Fruit fly (Drosophila melanogaster): ENCODE results near the gene CG9541.

The CG9541 gene

dm6 chr2L:8997285-8997684 is 22.1 kb upstream of the CG9541 start, which contains the start of the genes alien and CG18661 (continued):
- TF ChIP-seq CG4404 (GFP tag; IDR thresholded peaks at IDR 0.05) (peak; percentile 87), gem (tag; optimal IDR thresholded peaks at IDR 0.05) (peak; percentile 83), Elba2 (GFP tag; optimal IDR thresholded peaks at IDR 0.05) (peak; percentile 41), CG11695 (GFP tag; IDR thresholded peaks at IDR 0.05) (peak; percentile 89), CG3726 (GFP tag; IDR thresholded peaks at IDR 0.05) (peak; percentile 95; the same call in 1 of the 3 replicates), CG18262 (tag; optimal IDR thresholded peaks at IDR 0.05) (no peak), trem (tag; optimal IDR thresholded peaks at IDR 0.05) (peak; percentile 73), ro (GFP tag; IDR thresholded peaks at IDR 0.05) (peak; percentile 65), bcd (GFP tag; optimal IDR thresholded peaks at IDR 0.05) (peak; percentile 75), CG9727 (GFP tag; optimal IDR thresholded peaks at IDR 0.05) (peak; percentile 58), Fer2 (tag; optimal IDR thresholded peaks at IDR 0.05) (peak; percentile 43), sug (tag; optimal IDR thresholded peaks at IDR 0.05) (peak; percentile 88), CG32767 (GFP tag; IDR thresholded peaks at IDR 0.05) (peak; percentile 82), CG8359 (GFP tag; optimal IDR thresholded peaks at IDR 0.05; ENCODE audit: borderline replicate concordance) (no peak), NFAT (GFP tag; IDR thresholded peaks at IDR 0.05) (peak; percentile 92), CG2889 (GFP tag; IDR thresholded peaks at IDR 0.05) (peak; percentile 81), cas (GFP tag; IDR thresholded peaks at IDR 0.05) (peak; percentile 96), CG6683 (GFP tag; optimal IDR thresholded peaks at IDR 0.05) (no peak), GATAe (GFP tag; conservative IDR thresholded peaks at IDR 0.05) (peak; percentile 55; the same call in 1 of the 2 replicates), luna (GFP tag; optimal IDR thresholded peaks at IDR 0.05) (peak; percentile 94), Sin3A (optimal IDR thresholded peaks at IDR 0.05) (peak; percentile 52), ind (GFP tag; optimal IDR thresholded peaks at IDR 0.05) (peak; percentile 79), CG10431 (GFP tag; optimal IDR thresholded peaks at IDR 0.05) (no peak), Antp (GFP tag; optimal IDR thresholded peaks at IDR 0.05) (peak; percentile 94), Dbx (GFP tag; IDR thresholded peaks at IDR 0.05) (peak; percentile 98), Aef1 (GFP tag; IDR thresholded peaks at IDR 0.05) (peak; percentile 98), sd (tag; optimal IDR thresholded peaks at IDR 0.05) (peak; percentile 70), Atf-2 (GFP tag; optimal IDR thresholded peaks at IDR 0.05) (peak; percentile 95), CTCF (GFP tag; optimal IDR thresholded peaks at IDR 0.05) (peak; percentile 44), CG3065 (GFP tag; optimal IDR thresholded peaks at IDR 0.05) (no peak), cg (GFP tag; optimal IDR thresholded peaks at IDR 0.05) (no peak), en (GFP tag; optimal IDR thresholded peaks at IDR 0.05) (peak; percentile 47), toy (GFP tag; IDR thresholded peaks at IDR 0.05) (peak; percentile 51; the same call in 1 of the 2 replicates), Hand (GFP tag; optimal IDR thresholded peaks at IDR 0.05) (no peak), mld (GFP tag; IDR thresholded peaks at IDR 0.05; ENCODE audit: partially characterized antibody) (no peak), danr (GFP tag; IDR thresholded peaks at IDR 0.05) (peak; percentile 91), gsb (GFP tag; IDR thresholded peaks at IDR 0.05) (peak; percentile 41; the same call in 1 of the 2 replicates), lola (GFP tag; optimal IDR thresholded peaks at IDR 0.05) (peak in 1 of 3 experiments; percentile 87), MESR4 (GFP tag; optimal IDR thresholded peaks at IDR 0.05) (peak; percentile 21), row (GFP tag; IDR thresholded peaks at IDR 0.05) (peak; percentile 97), kni (GFP tag; optimal IDR thresholded peaks at IDR 0.05) (no peak), HLHmδ (GFP tag; optimal IDR thresholded peaks at IDR 0.05) (no peak), run (tag; optimal IDR thresholded peaks at IDR 0.05) (peak; percentile 54), CG12071 (GFP tag; optimal IDR thresholded peaks at IDR 0.05) (no peak), Ptx1 (GFP tag; IDR thresholded peaks at IDR 0.05) (peak; percentile 92), BtbVII (GFP tag; optimal IDR thresholded peaks at IDR 0.05) (no peak), B-H2 (GFP tag; optimal IDR thresholded peaks at IDR 0.05) (peak; percentile 48), shn (GFP tag; optimal IDR thresholded peaks at IDR 0.05) (peak; percentile 76), CG33557 (GFP tag; optimal IDR thresholded peaks at IDR 0.05) (peak; percentile 27), CG4424 (GFP tag; optimal IDR thresholded peaks at IDR 0.05) (peak; percentile 75), ham (GFP tag; IDR thresholded peaks at IDR 0.05) (peak; percentile 71; the same call in 1 of the 2 replicates), CG6175 (GFP tag; IDR thresholded peaks at IDR 0.05) (peak; percentile 80; the same call in 2 of the 3 replicates)

Measured in whole organism, embryonic.